Fruit fly (Drosophila melanogaster) whole organism: ENCODE measurements around the gene Rab9Db.
"Not testable (repeated sequence)": the region's sequence is repeated elsewhere in the genome, so short reads cannot be mapped to it uniquely, and the experiment has no call there.

Source experiments
- CG8478 ChIP-seq: fragments of >200 bp; optimal IDR thresholded peaks from 2 replicates; lab custom pipeline; 2018; ENCODE audit warnings: inconsistent platforms
- EcR ChIP-seq, 2 experiments: fragments of >200 bp; optimal IDR thresholded peaks; 2 replicates each; lab custom pipeline; 2017; ENCODE audit warnings: missing biosample characterization in 2 of 2, missing genetic modification characterization in 2 of 2, missing genetic modification reagents in 2 of 2
- usp ChIP-seq: fragments of >200 bp; optimal IDR thresholded peaks from 2 replicates; lab custom pipeline; 2017; ENCODE audit warnings: missing biosample characterization, missing genetic modification characterization, mixed read lengths

DNA sequence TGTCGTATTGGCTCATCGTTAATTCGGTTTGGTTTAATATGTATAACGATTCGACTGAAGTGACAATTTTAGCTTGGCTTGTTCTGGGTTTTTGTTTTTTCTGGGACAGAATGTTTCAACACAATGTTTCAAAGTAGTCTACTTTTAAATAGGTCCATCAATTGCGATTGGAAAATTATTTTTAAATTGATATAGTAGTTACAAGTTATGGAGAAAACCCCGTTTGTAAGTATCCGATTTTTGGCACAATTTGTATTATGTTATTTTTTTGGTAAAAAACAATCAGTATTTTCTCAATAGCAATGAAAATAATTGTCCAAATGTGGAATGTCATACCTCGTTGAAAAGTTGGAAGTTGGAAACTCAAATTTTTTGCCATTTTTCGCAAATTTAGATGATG, 38.7 kb upstream of the Rab9Db start, which contains the start of gene Rab9E:
- TF ChIP-seq EcR (GFP tag; optimal IDR thresholded peaks at IDR 0.05; lab: Kevin White, UChicago); CG8478 (lab: Kevin White, UChicago); usp: not testable (repeated sequence)
